Fruit fly (Drosophila melanogaster): Measurements from ENCODE around the gene Atg101.

Gene Atg101

dm6 chrX:18837046-18837445, 45.6 kb downstream of the Atg101 start (continued):
- TF ChIP-seq Max (GFP tag; optimal IDR thresholded peaks at IDR 0.05) (no peak), ato (GFP tag; IDR thresholded peaks at IDR 0.05; ENCODE audit: partially characterized antibody) (no peak), cato (GFP tag; optimal IDR thresholded peaks at IDR 0.05; ENCODE audit: borderline replicate concordance) (no peak), bigmax (GFP tag; optimal IDR thresholded peaks at IDR 0.05) (no peak), Usf (GFP tag; optimal IDR thresholded peaks at IDR 0.05) (no peak), br (optimal IDR thresholded peaks at IDR 0.05) (no peak), sug (tag; optimal IDR thresholded peaks at IDR 0.05) (peak; percentile 62), HLH4C (GFP tag; IDR thresholded peaks at IDR 0.05; ENCODE audit: partially characterized antibody) (no peak), twi (tag; optimal IDR thresholded peaks at IDR 0.05) (no peak), CG17328 (GFP tag; IDR thresholded peaks at IDR 0.05) (0 out of 2 replicates have a peak, but pooled peaks have one; percentile 23), CG34422 (GFP tag; IDR thresholded peaks at IDR 0.05) (peak; percentile 90), CG7745 (tag; optimal IDR thresholded peaks at IDR 0.05) (no peak), CG6854 (GFP tag; optimal IDR thresholded peaks at IDR 0.05) (no peak), CG6765 (GFP tag; optimal IDR thresholded peaks at IDR 0.05) (no peak), CG4617 (GFP tag; optimal IDR thresholded peaks at IDR 0.05; ENCODE audit: borderline replicate concordance) (no peak), CG42726 (GFP tag; IDR thresholded peaks at IDR 0.05; ENCODE audit: partially characterized antibody) (no peak), Ssrp (tag; optimal IDR thresholded peaks at IDR 0.05) (peak; percentile 41), CG11085 (GFP tag; IDR thresholded peaks at IDR 0.05) (no peak), dmrt11E (tag; optimal IDR thresholded peaks at IDR 0.05) (peak; percentile 42), stc (GFP tag; IDR thresholded peaks at IDR 0.05) (peak; percentile 69), CG2678 (tag; optimal IDR thresholded peaks at IDR 0.05) (peak; percentile 33), Jarid2 (GFP tag; optimal IDR thresholded peaks at IDR 0.05) (no peak), CG13123 (GFP tag; optimal IDR thresholded peaks at IDR 0.05) (no peak), Dll (GFP tag; IDR thresholded peaks at IDR 0.05; ENCODE audit: partially characterized antibody) (no peak), wdn (GFP tag; IDR thresholded peaks at IDR 0.05) (no peak), Rfx (GFP tag; IDR thresholded peaks at IDR 0.05) (peak; percentile 66), exex (tag; optimal IDR thresholded peaks at IDR 0.05) (no peak), Six4 (GFP tag; optimal IDR thresholded peaks at IDR 0.05) (no peak), NC2β (GFP tag; optimal IDR thresholded peaks at IDR 0.05) (no peak), CG12236 (GFP tag; optimal IDR thresholded peaks at IDR 0.05) (no peak), row (GFP tag; IDR thresholded peaks at IDR 0.05) (peak; percentile 86), HmgZ (tag; optimal IDR thresholded peaks at IDR 0.05) (peak; percentile 43), Doc3 (GFP tag; IDR thresholded peaks at IDR 0.05; ENCODE audit: partially characterized antibody) (no peak), tgo (GFP tag; IDR thresholded peaks at IDR 0.05) (peak; percentile 76), nmo (GFP tag; optimal IDR thresholded peaks at IDR 0.05) (peak; percentile 58), pfk (GFP tag; optimal IDR thresholded peaks at IDR 0.05) (no peak), Dbx (GFP tag; IDR thresholded peaks at IDR 0.05) (no peak), CG14441 (GFP tag; IDR thresholded peaks at IDR 0.05) (peak; percentile 67), CG8765 (GFP tag; IDR thresholded peaks at IDR 0.05) (no peak), yki (optimal IDR thresholded peaks at IDR 0.05) (no peak), CG18619 (GFP tag; optimal IDR thresholded peaks at IDR 0.05) (peak; percentile 3), Mes4 (GFP tag; optimal IDR thresholded peaks at IDR 0.05) (peak; percentile 18), CG9817 (tag; optimal IDR thresholded peaks at IDR 0.05) (peak; percentile 46), ind (GFP tag; optimal IDR thresholded peaks at IDR 0.05) (no peak), ttk (GFP tag; IDR thresholded peaks at IDR 0.05) (0 out of 2 replicates have a peak, but pooled peaks have one; percentile 22), CG8359 (GFP tag; optimal IDR thresholded peaks at IDR 0.05; ENCODE audit: borderline replicate concordance) (no peak), CG10274 (GFP tag; optimal IDR thresholded peaks at IDR 0.05) (no peak), gcm (GFP tag; optimal IDR thresholded peaks at IDR 0.05) (peak; percentile 10), H15 (GFP tag; IDR thresholded peaks at IDR 0.05) (0 out of 3 replicates have a peak, but pooled peaks have one; percentile 56), CG1529 (GFP tag; optimal IDR thresholded peaks at IDR 0.05) (peak; percentile 21), CG13424 (tag; optimal IDR thresholded peaks at IDR 0.05) (no peak), Dip2 (GFP tag; IDR thresholded peaks at IDR 0.05) (no peak)
